Worm (Caenorhabditis elegans): ENCODE results near the gene K09H11.6.
A peak's percentile ranks its signal among the peaks of the same experiment; 100 is the strongest.

Gene K09H11.6

ce11 chrV:5758780-5759179, 22.8 kb upstream of the K09H11.6 start, which contains the start of gene C53A3.4:
TSS of gene C53A3.4 (minus strand) at chrV:5758880.
- TF ChIP-seq Y53G8AR.9 (GFP tag; conservative IDR thresholded peaks at IDR 0.05) (no peak), F52B5.7 (tag; optimal IDR thresholded peaks at IDR 0.05) (no peak), F57C9.4 (tag; optimal IDR thresholded peaks at IDR 0.05) (no peak), hlh-26 (GFP tag; conservative IDR thresholded peaks at IDR 0.05) (no peak), rcor-1 (GFP tag; IDR thresholded peaks at IDR 0.05) (no peak), C17E4.6 (GFP tag; IDR thresholded peaks at IDR 0.05) (no peak), pbrm-1 (GFP tag; IDR thresholded peaks at IDR 0.05) (no peak), unc-130 (GFP tag; optimal IDR thresholded peaks at IDR 0.05) (no peak), dox-1 (GFP tag; IDR thresholded peaks at IDR 0.05) (no peak), ceh-40 (GFP tag; IDR thresholded peaks at IDR 0.05) (no peak), lin-26 (GFP tag; IDR thresholded peaks at IDR 0.05) (no peak), xnd-1 (tag; optimal IDR thresholded peaks at IDR 0.05) (no peak), bed-1 (GFP tag; IDR thresholded peaks at IDR 0.05) (no peak)

DNA sequence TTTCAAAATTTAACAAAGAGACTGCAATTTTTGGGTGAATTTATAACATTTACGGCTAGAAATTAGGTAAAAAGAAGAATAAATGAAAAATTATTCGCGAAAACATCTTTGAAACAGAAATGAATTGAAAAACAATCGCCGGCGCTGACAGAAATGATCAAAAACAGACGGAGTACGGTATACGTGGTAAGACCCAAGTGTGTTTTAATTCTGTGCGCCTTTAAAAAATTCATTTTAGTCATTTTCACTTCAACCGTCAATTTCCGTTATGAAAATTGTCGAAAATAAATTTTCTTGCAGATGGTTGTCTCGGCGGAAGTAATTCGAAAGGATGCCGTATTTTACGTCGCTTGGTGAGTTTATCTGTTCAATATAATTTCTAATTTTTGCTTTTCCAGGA, 20.2 kb upstream of the K09H11.6 start, which contains the start of gene C53A3.3:
Gene C53A3.3 (plus strand): TSS at position 301 of the 400 bp plus-strand sequence.
- TF ChIP-seq tbp1 (GFP tag; optimal IDR thresholded peaks at IDR 0.05) = no peak
- no peak for TF ChIP-seq die-1 (tag; optimal IDR thresholded peaks at IDR 0.05)
- no peak for TF ChIP-seq hmg-1.2 (GFP tag; IDR thresholded peaks at IDR 0.05)
- TF ChIP-seq T07F8.4 (tag; optimal IDR thresholded peaks at IDR 0.05) = no peak
- TF ChIP-seq dpff-1 (tag; optimal IDR thresholded peaks at IDR 0.05) = no peak
- no peak for TF ChIP-seq fkh-3 (tag; optimal IDR thresholded peaks at IDR 0.05)
- TF ChIP-seq tbx-9 (tag; optimal IDR thresholded peaks at IDR 0.05; ENCODE audit: borderline replicate concordance) = no peak
- no peak for TF ChIP-seq hrde-1 (tag; optimal IDR thresholded peaks at IDR 0.05; ENCODE audit: borderline replicate concordance)
- no peak for TF ChIP-seq let-526 (GFP tag; IDR thresholded peaks at IDR 0.05)
- TF ChIP-seq F57A8.1 (GFP tag; optimal IDR thresholded peaks at IDR 0.05) = no peak
- no peak for TF ChIP-seq him-1 (tag; optimal IDR thresholded peaks at IDR 0.05)
- no peak for TF ChIP-seq sdz-38 (tag; optimal IDR thresholded peaks at IDR 0.05)
- TF ChIP-seq lsl-1 (GFP tag; optimal IDR thresholded peaks at IDR 0.05) = no peak

ce11 chrV:5755203-5755693, 19.3 kb upstream of the K09H11.6 start, which contains the start of gene K09H11.11:
TSS of gene K09H11.11 (minus strand) at chrV:5755253.
- TF ChIP-seq egrh-3 (GFP tag; IDR thresholded peaks at IDR 0.05) = peak; percentile 92

- TF ChIP-seq attf-3 (GFP tag; conservative IDR thresholded peaks at IDR 0.05) = no peak
Observed at ce11 chrV:5753432-5753831, 17.5 kb upstream of the K09H11.6 start, which contains the start of gene pgph-1. TSS of gene pgph-1 (minus strand) at chrV:5753532.

- no peak for TF ChIP-seq ceh-27 (GFP tag; optimal IDR thresholded peaks at IDR 0.05)
- TF ChIP-seq unc-130 (GFP tag; optimal IDR thresholded peaks at IDR 0.05) = no peak
- TF ChIP-seq cebp-2 (GFP tag; IDR thresholded peaks at IDR 0.05) = no peak
- peak; percentile 8 for TF ChIP-seq nhr-80 (tag; optimal IDR thresholded peaks at IDR 0.05)
- TF ChIP-seq C06A6.2 (GFP tag; conservative IDR thresholded peaks at IDR 0.05) = no peak
- no peak for TF ChIP-seq attf-5 (GFP tag; optimal IDR thresholded peaks at IDR 0.05)
- no peak for TF ChIP-seq mxl-1 (tag; optimal IDR thresholded peaks at IDR 0.05)
- TF ChIP-seq bed-1 (GFP tag; IDR thresholded peaks at IDR 0.05) = no peak
Observed at ce11 chrV:5747519-5747918, 11.6 kb upstream of the K09H11.6 start, which contains the start of gene acds-10. TSS of gene acds-10 (plus strand) at chrV:5747819.
